Fruit fly (Drosophila melanogaster) whole organism, embryonic: ENCODE measurements around the gene Ser.
A peak's percentile ranks its signal among the peaks of the same experiment; 100 is the strongest.

ENCODE experiments used
- Atf-2 ChIP-seq: fragments of 200-800 bp; sonication (Bioruptor generic); optimal IDR thresholded peaks from 2 replicates; lab custom pipeline; 2016; ENCODE audit warnings: missing biosample characterization, missing genetic modification characterization
- CG10462 ChIP-seq: fragments of 200-800 bp; sonication (Bioruptor generic); optimal IDR thresholded peaks from 2 replicates; lab custom pipeline; 2016; ENCODE audit warnings: missing biosample characterization, missing genetic modification characterization
- CG12104 ChIP-seq: fragments of 200-800 bp; sonication (Bioruptor generic); optimal IDR thresholded peaks from 3 replicates; lab custom pipeline; 2016; ENCODE audit warnings: missing biosample characterization, missing genetic modification characterization
- CG13296 ChIP-seq: fragments of 200-800 bp; sonication (Bioruptor generic); optimal IDR thresholded peaks from 3 replicates; lab custom pipeline; 2018; ENCODE audit warnings: missing biosample characterization, mild to moderate bottlenecking, missing genetic modification characterization
- CG13624 ChIP-seq: fragments of 200-800 bp; sonication (Bioruptor generic); optimal IDR thresholded peaks from 2 replicates; lab custom pipeline; 2016; ENCODE audit warnings: missing biosample characterization, missing genetic modification characterization
- CG14965 ChIP-seq: fragments of 200-800 bp; sonication (Bioruptor generic); optimal IDR thresholded peaks from 2 replicates; lab custom pipeline; 2016; ENCODE audit warnings: missing biosample characterization, missing genetic modification characterization, borderline replicate concordance
- CG15073 ChIP-seq: fragments of 200-800 bp; sonication (Bioruptor generic); optimal IDR thresholded peaks from 2 replicates; lab custom pipeline; 2016; ENCODE audit warnings: missing biosample characterization, missing genetic modification characterization
- CG15696 ChIP-seq: fragments of 200-800 bp; sonication (Bioruptor generic); optimal IDR thresholded peaks from 2 replicates; lab custom pipeline; 2019; ENCODE audit warnings: missing biosample characterization, mild to moderate bottlenecking, missing genetic modification characterization, moderate library complexity
- CG16815 ChIP-seq: fragments of 200-800 bp; sonication (Bioruptor generic); optimal IDR thresholded peaks from 3 replicates; lab custom pipeline; 2017; ENCODE audit warnings: missing biosample characterization, mild to moderate bottlenecking, missing genetic modification characterization
- CG17568 ChIP-seq: fragments of 200-800 bp; sonication (Bioruptor generic); optimal IDR thresholded peaks from 2 replicates; lab custom pipeline; 2018; ENCODE audit warnings: missing biosample characterization, mild to moderate bottlenecking, missing genetic modification characterization, moderate library complexity
- CG17802 ChIP-seq: fragments of 200-800 bp; sonication (Bioruptor generic); optimal IDR thresholded peaks from 2 replicates; lab custom pipeline; 2018; ENCODE audit warnings: missing biosample characterization, mild to moderate bottlenecking, missing genetic modification characterization, moderate library complexity
- CG17829 ChIP-seq: fragments of 200-800 bp; optimal IDR thresholded peaks from 2 replicates; lab custom pipeline; 2019; ENCODE audit warnings: missing biosample characterization, mild to moderate bottlenecking, missing genetic modification characterization, moderate library complexity
- CG18476 ChIP-seq: fragments of 200-800 bp; sonication (Bioruptor generic); optimal IDR thresholded peaks from 2 replicates; lab custom pipeline; 2016; ENCODE audit warnings: missing biosample characterization, mild to moderate bottlenecking, missing genetic modification characterization
- CG2129 ChIP-seq: fragments of 200-800 bp; sonication (Bioruptor generic); IDR thresholded peaks from 2 replicates; pipeline ENCODE4 v1.3.6; 2022; ENCODE audit warnings: missing biosample characterization, missing genetic modification characterization; ENCODE audit not compliant: partially characterized antibody
- CG30431 ChIP-seq: fragments of 200-800 bp; sonication (Bioruptor generic); optimal IDR thresholded peaks from 2 replicates; lab custom pipeline; 2017; ENCODE audit warnings: missing biosample characterization, missing genetic modification characterization
- CG3065 ChIP-seq: fragments of 200-800 bp; sonication (Bioruptor generic); optimal IDR thresholded peaks from 2 replicates; lab custom pipeline; 2016; ENCODE audit warnings: missing biosample characterization, missing genetic modification characterization
- CG4730 ChIP-seq: fragments of 200-800 bp; sonication (Bioruptor generic); IDR thresholded peaks from 2 replicates; pipeline ENCODE4 v1.3.6; 2022; ENCODE audit warnings: missing biosample characterization, missing genetic modification characterization
- CG4820 ChIP-seq: fragments of 200-800 bp; sonication (Bioruptor generic); optimal IDR thresholded peaks from 3 replicates; lab custom pipeline; 2016; ENCODE audit warnings: missing biosample characterization, missing genetic modification characterization
- CG5245 ChIP-seq: fragments of 200-800 bp; sonication (Bioruptor generic); optimal IDR thresholded peaks from 3 replicates; lab custom pipeline; 2016; ENCODE audit warnings: missing biosample characterization, missing genetic modification characterization
- CG6272 ChIP-seq: fragments of 200-800 bp; sonication (Bioruptor generic); IDR thresholded peaks from 2 replicates; pipeline ENCODE4 v1.3.6; 2022; ENCODE audit warnings: missing biosample characterization, missing genetic modification characterization
- CG8359 ChIP-seq: fragments of 200-800 bp; sonication (Bioruptor generic); optimal IDR thresholded peaks from 2 replicates; lab custom pipeline; 2017; ENCODE audit warnings: missing biosample characterization, mild to moderate bottlenecking, missing genetic modification characterization, borderline replicate concordance
- CG8924 ChIP-seq: fragments of 200-800 bp; optimal IDR thresholded peaks from 3 replicates; lab custom pipeline; 2019; ENCODE audit warnings: missing biosample characterization, mild to moderate bottlenecking, missing genetic modification characterization, moderate library complexity
- CG8944 ChIP-seq: fragments of 200-800 bp; sonication (Bioruptor generic); optimal IDR thresholded peaks from 3 replicates; lab custom pipeline; 2016; ENCODE audit warnings: missing biosample characterization, missing genetic modification characterization
- Camta ChIP-seq: fragments of 200-800 bp; sonication (Bioruptor generic); optimal IDR thresholded peaks from 2 replicates; lab custom pipeline; 2016; ENCODE audit warnings: missing biosample characterization, missing genetic modification characterization
- Hr78 ChIP-seq, 2 experiments: fragments of 200-800 bp in 1 of 2; fragments of >200 bp in 1 of 2; sonication (Bioruptor generic) in 1 of 2; optimal IDR thresholded peaks; 2 replicates each; lab custom pipeline; 2017 to 2019; ENCODE audit warnings: missing biosample characterization in 2 of 2, missing genetic modification characterization in 2 of 2, mild to moderate bottlenecking in 1 of 2, moderate library complexity in 1 of 2
- Meics ChIP-seq: fragments of 200-800 bp; sonication (Bioruptor generic); optimal IDR thresholded peaks from 2 replicates; lab custom pipeline; 2017; ENCODE audit warnings: missing biosample characterization, mild to moderate bottlenecking, missing genetic modification characterization
- Mrtf ChIP-seq: fragments of 200-800 bp; sonication (Bioruptor generic); IDR thresholded peaks from 3 replicates; pipeline ENCODE4 v1.3.6; 2022; ENCODE audit warnings: missing biosample characterization, missing genetic modification characterization
- Opbp ChIP-seq: fragments of 200-800 bp; sonication (Bioruptor generic); IDR thresholded peaks from 3 replicates; pipeline ENCODE4 v1.3.6; 2022; ENCODE audit warnings: missing biosample characterization, missing genetic modification characterization; ENCODE audit not compliant: partially characterized antibody
- Ptx1 ChIP-seq: fragments of 200-800 bp; sonication (Bioruptor generic); IDR thresholded peaks from 2 replicates; pipeline ENCODE4 v1.3.6; 2022; ENCODE audit warnings: missing biosample characterization, missing genetic modification characterization
- Sry-δ ChIP-seq: fragments of 200-800 bp; sonication (Bioruptor generic); optimal IDR thresholded peaks from 2 replicates; lab custom pipeline; 2016; ENCODE audit warnings: missing biosample characterization, missing genetic modification characterization
- Trl ChIP-seq, 3 experiments: fragments of >200 bp in 2 of 3; fragments of 200-800 bp in 1 of 3; sonication (Bioruptor generic) in 1 of 3; optimal IDR thresholded peaks; 2 replicates in 1 of 3; 3 replicates in 2 of 3; lab custom pipeline; 2016 to 2017; ENCODE audit warnings: missing biosample characterization in 1 of 3, missing genetic modification characterization in 1 of 3
- ara ChIP-seq: fragments of 200-800 bp; sonication (Bioruptor generic); IDR thresholded peaks from 2 replicates; pipeline ENCODE4 v1.3.6; 2022; ENCODE audit warnings: missing biosample characterization, missing genetic modification characterization
- chn ChIP-seq: fragments of 200-800 bp; sonication (Bioruptor generic); optimal IDR thresholded peaks from 2 replicates; lab custom pipeline; 2016; ENCODE audit warnings: missing biosample characterization, missing genetic modification characterization
- ci ChIP-seq: fragments of 200-800 bp; sonication (Bioruptor generic); IDR thresholded peaks from 3 replicates; pipeline ENCODE4 v1.3.6; 2022; ENCODE audit warnings: missing biosample characterization, missing genetic modification characterization
- danr ChIP-seq: fragments of 200-800 bp; sonication (Bioruptor generic); IDR thresholded peaks from 2 replicates; pipeline ENCODE4 v1.3.6; 2022; ENCODE audit warnings: missing biosample characterization, missing genetic modification characterization
- esg ChIP-seq: fragments of 200-800 bp; sonication (Bioruptor generic); conservative IDR thresholded peaks from 2 replicates; pipeline ENCODE4 v1.3.6; 2022; ENCODE audit warnings: missing biosample characterization, missing genetic modification characterization
- gce ChIP-seq: fragments of 200-800 bp; sonication (Bioruptor generic); IDR thresholded peaks from 3 replicates; pipeline ENCODE4 v1.3.6; 2022; ENCODE audit warnings: missing biosample characterization, missing genetic modification characterization
- gsb ChIP-seq: fragments of 200-800 bp; sonication (Bioruptor generic); IDR thresholded peaks from 2 replicates; pipeline ENCODE4 v1.3.6; 2022; ENCODE audit warnings: missing biosample characterization, missing genetic modification characterization
- her ChIP-seq: fragments of 200-800 bp; sonication (Bioruptor generic); optimal IDR thresholded peaks from 2 replicates; lab custom pipeline; 2016; ENCODE audit warnings: missing biosample characterization, missing genetic modification characterization
- kah ChIP-seq: fragments of 200-800 bp; sonication (Bioruptor generic); optimal IDR thresholded peaks from 2 replicates; lab custom pipeline; 2018; ENCODE audit warnings: missing biosample characterization, mild to moderate bottlenecking, missing genetic modification characterization
- phol ChIP-seq: fragments of 200-800 bp; sonication (Bioruptor generic); optimal IDR thresholded peaks from 3 replicates; lab custom pipeline; 2018; ENCODE audit warnings: missing biosample characterization, mild to moderate bottlenecking, missing genetic modification characterization, moderate library complexity
- pros ChIP-seq: fragments of 200-800 bp; sonication (Bioruptor generic); optimal IDR thresholded peaks from 3 replicates; lab custom pipeline; 2019; ENCODE audit warnings: missing biosample characterization, mild to moderate bottlenecking, missing genetic modification characterization, moderate library complexity
- repo ChIP-seq: fragments of 200-800 bp; sonication (Bioruptor generic); optimal IDR thresholded peaks from 2 replicates; lab custom pipeline; 2016; ENCODE audit warnings: missing biosample characterization, missing genetic modification characterization
- shn ChIP-seq: fragments of 200-800 bp; sonication (Bioruptor generic); optimal IDR thresholded peaks from 3 replicates; lab custom pipeline; 2016; ENCODE audit warnings: missing biosample characterization, missing genetic modification characterization
- slbo ChIP-seq: fragments of 200-800 bp; sonication (Bioruptor generic); IDR thresholded peaks from 2 replicates; pipeline ENCODE4 v1.3.6; 2022; ENCODE audit warnings: missing biosample characterization, missing genetic modification characterization
- vnd ChIP-seq: fragments of 200-800 bp; sonication (Bioruptor generic); IDR thresholded peaks from 3 replicates; pipeline ENCODE4 v1.3.6; 2022; ENCODE audit warnings: missing biosample characterization, missing genetic modification characterization; ENCODE audit not compliant: partially characterized antibody
- wor ChIP-seq: fragments of 200-800 bp; sonication (Bioruptor generic); IDR thresholded peaks from 2 replicates; pipeline ENCODE4 v1.3.6; 2022; ENCODE audit warnings: missing biosample characterization, missing genetic modification characterization
- zfh1 ChIP-seq: fragments of 200-800 bp; sonication (Bioruptor generic); IDR thresholded peaks from 3 replicates; pipeline ENCODE4 v1.3.6; 2022; ENCODE audit warnings: missing biosample characterization, missing genetic modification characterization

Ser gene

dm6 chr3R:27135692-27136641, 58.1 kb downstream of the Ser start (continued):
- TF ChIP-seq CG17802 (tag; lab: Kevin White, UChicago) (peak; percentile 12), CG13296 (peak; percentile 51), Sry-δ (GFP tag; lab: Kevin White, UChicago) (peak; percentile 22), Opbp (GFP tag; lab: Robert Waterston, UW) (no peak), gce (GFP tag; lab: Robert Waterston, UW) (no peak), pros (GFP tag; lab: Kevin White, UChicago) (no peak), Mrtf (GFP tag; lab: Robert Waterston, UW) (no peak), Meics (GFP tag; lab: Kevin White, UChicago) (peak; percentile 24), CG3065 (peak; percentile 43), CG8924 (tag; lab: Kevin White, UChicago) (peak; percentile 72), vnd (GFP tag; lab: Robert Waterston, UW) (no peak), phol (tag; lab: Kevin White, UChicago) (peak; percentile 5), ara (GFP tag; lab: Robert Waterston, UW) (peak; percentile 84), her (peak; percentile 25), CG17568 (GFP tag; lab: Kevin White, UChicago) (peak; percentile 77), CG5245 (GFP tag; lab: Kevin White, UChicago) (peak; percentile 53), slbo (GFP tag; lab: Robert Waterston, UW) (no peak), CG15696 (tag; lab: Kevin White, UChicago) (peak; percentile 94), danr (GFP tag; lab: Robert Waterston, UW) (no peak), zfh1 (GFP tag; lab: Robert Waterston, UW) (peak; percentile 84), ci (GFP tag; lab: Robert Waterston, UW) (peak; percentile 85), wor (no peak), CG4730 (GFP tag; lab: Robert Waterston, UW) (0 out of 2 replicates have a peak, but pooled peaks have one; percentile 9), CG8359 (GFP tag; lab: Kevin White, UChicago) (peak; percentile 69), CG30431 (GFP tag; lab: Kevin White, UChicago) (peak; percentile 33), CG18476 (GFP tag; lab: Kevin White, UChicago) (peak; percentile 47), CG14965 (GFP tag; lab: Kevin White, UChicago) (peak; percentile 63), CG2129 (no peak), Camta (GFP tag; lab: Kevin White, UChicago) (peak; percentile 71), CG15073 (GFP tag; lab: Kevin White, UChicago) (no peak), CG16815 (GFP tag; lab: Kevin White, UChicago) (peak; percentile 14), CG17829 (tag; lab: Kevin White, UChicago) (peak; percentile 33), Trl (optimal IDR thresholded peaks at IDR 0.05; lab: Kevin White, UChicago) (no peak), Trl (GFP tag; optimal IDR thresholded peaks at IDR 0.05; lab: Kevin White, UChicago) (peak; percentile 80), kah (GFP tag; lab: Kevin White, UChicago) (peak; percentile 32), Atf-2 (GFP tag; lab: Kevin White, UChicago) (peak; percentile 58), Hr78 (GFP tag; optimal IDR thresholded peaks at IDR 0.05; lab: Kevin White, UChicago) (peak in 1 of 2 experiments; percentile 55), CG13624 (GFP tag; lab: Kevin White, UChicago) (peak; percentile 30), CG4820 (GFP tag; lab: Kevin White, UChicago) (peak; percentile 36), CG12104 (GFP tag; lab: Kevin White, UChicago) (peak; percentile 41), repo (GFP tag; lab: Kevin White, UChicago) (peak; percentile 47), gsb (GFP tag; lab: Robert Waterston, UW) (no peak), esg (no peak), chn (GFP tag; lab: Kevin White, UChicago) (no peak), CG6272 (GFP tag; lab: Robert Waterston, UW) (no peak), Ptx1 (peak; percentile 52), CG10462 (peak; percentile 66), shn (peak; percentile 56), CG8944 (GFP tag; lab: Kevin White, UChicago) (peak; percentile 46)
